Worm (Caenorhabditis elegans) whole organism, L3 larva: ENCODE measurements around the gene Y6E2A.4.
"Not testable (repeated sequence)": the region's sequence is repeated elsewhere in the genome, so short reads cannot be mapped to it uniquely, and the experiment has no call there.

ENCODE experiments used
- aly-2 ChIP-seq: fragments of 150-350 bp; optimal IDR thresholded peaks from 2 replicates; lab custom pipeline; 2014; ENCODE audit warnings: missing biosample characterization, missing genetic modification characterization
- egl-27 ChIP-seq: sonication (generic microtip); optimal IDR thresholded peaks from 4 replicates; lab custom pipeline; 2017; ENCODE audit warnings: missing biosample characterization, missing genetic modification reagents, missing genetic modification characterization
- elt-3 ChIP-seq, 3 experiments: fragments of 150-350 bp in 1 of 3; sonication (generic microtip) in 2 of 3; optimal IDR thresholded peaks; 2 replicates in 2 of 3; 4 replicates in 1 of 3; lab custom pipeline; 2014 to 2017; ENCODE audit warnings: missing biosample characterization in 3 of 3, missing genetic modification characterization in 3 of 3
- lin-39 ChIP-seq: fragments of 150-350 bp; optimal IDR thresholded peaks from 2 replicates; lab custom pipeline; 2018; ENCODE audit warnings: missing biosample characterization, missing genetic modification reagents, missing genetic modification characterization
- nfya-1 ChIP-seq: sonication (generic microtip); optimal IDR thresholded peaks from 2 replicates; lab custom pipeline; 2017; ENCODE audit warnings: missing genetic modification characterization, mild to moderate bottlenecking, missing compliant biosample characterization, antibody characterized with exemption, moderate library complexity; ENCODE audit not compliant: insufficient read depth
- nhr-11 ChIP-seq: fragments of 150-350 bp; optimal IDR thresholded peaks from 2 replicates; lab custom pipeline; 2014; ENCODE audit warnings: missing biosample characterization, missing genetic modification characterization
- nhr-77 ChIP-seq: fragments of 150-350 bp; optimal IDR thresholded peaks from 2 replicates; lab custom pipeline; 2014; ENCODE audit warnings: missing biosample characterization, missing genetic modification characterization
- pha-4 ChIP-seq: fragments of 150-350 bp; optimal IDR thresholded peaks from 2 replicates; lab custom pipeline; 2014; ENCODE audit warnings: missing biosample characterization, missing genetic modification reagents, missing genetic modification characterization
- skn-1 ChIP-seq: fragments of 150-350 bp; optimal IDR thresholded peaks from 2 replicates; lab custom pipeline; 2014; ENCODE audit warnings: missing biosample characterization, missing genetic modification characterization
- tbx-2 ChIP-seq: sonication (generic microtip); optimal IDR thresholded peaks from 2 replicates; lab custom pipeline; 2016; ENCODE audit warnings: mild to moderate bottlenecking, missing genetic modification characterization, missing compliant biosample characterization
- unc-39 ChIP-seq: sonication (generic microtip); optimal IDR thresholded peaks from 4 replicates; lab custom pipeline; 2017; ENCODE audit warnings: missing biosample characterization, missing genetic modification characterization
- ztf-4 ChIP-seq: fragments of 150-350 bp; optimal IDR thresholded peaks from 2 replicates; lab custom pipeline; 2014; ENCODE audit warnings: missing biosample characterization, missing genetic modification characterization

DNA sequence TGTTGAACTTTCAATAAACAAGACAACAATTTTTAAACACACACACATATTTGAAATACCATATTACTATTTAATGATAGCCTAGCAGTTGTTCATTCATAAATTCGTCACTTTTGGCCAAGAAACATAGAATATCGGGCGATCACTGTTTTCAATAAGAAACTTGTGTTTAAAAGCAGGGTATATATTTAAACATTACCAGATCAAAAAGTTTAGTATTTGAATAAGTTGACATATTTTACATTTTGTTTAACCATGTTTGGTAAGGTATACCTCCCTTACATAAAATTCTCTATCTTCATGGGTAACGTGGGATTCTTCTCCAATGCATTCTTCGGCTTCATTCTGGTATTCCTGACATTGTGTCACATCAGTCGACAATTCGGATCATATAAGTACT lies 38.2 kb upstream of the Y6E2A.4 start, which contains the start of gene str-8:
- not testable (repeated sequence) for TF ChIP-seq nfya-1 (tag; lab: Kevin White, UChicago); aly-2 (tag; lab: Kevin White, UChicago); egl-27 (tag; lab: Kevin White, UChicago); nhr-77 (tag; lab: Kevin White, UChicago); nhr-11 (tag; lab: Kevin White, UChicago); skn-1; pha-4 (tag; lab: Kevin White, UChicago); lin-39 (tag; lab: Kevin White, UChicago); unc-39 (tag; lab: Kevin White, UChicago); ztf-4 (tag; lab: Kevin White, UChicago); tbx-2 (tag; lab: Kevin White, UChicago); elt-3 (tag; optimal IDR thresholded peaks at IDR 0.05; lab: Kevin White, UChicago)
